Worm (Caenorhabditis elegans): ENCODE data around the gene T24F1.7.

ce11 chrII:11339507-11339906 lies 27.2 kb downstream of the T24F1.7 start, which contains the start of gene rmd-3:
- TF ChIP-seq nhr-11 (tag; optimal IDR thresholded peaks at IDR 0.05) = no peak
- no peak for TF ChIP-seq nfya-1 (tag; optimal IDR thresholded peaks at IDR 0.05)
- no peak for TF ChIP-seq unc-86 (tag; optimal IDR thresholded peaks at IDR 0.05)
- no peak for TF ChIP-seq ceh-31 (tag; optimal IDR thresholded peaks at IDR 0.05)
- no peak for TF ChIP-seq C08G9.2 (tag; optimal IDR thresholded peaks at IDR 0.05)
- no peak for TF ChIP-seq ceh-30 (tag; optimal IDR thresholded peaks at IDR 0.05)
- no peak for TF ChIP-seq tbx-2 (tag; optimal IDR thresholded peaks at IDR 0.05)
- TF ChIP-seq pax-1 (tag; optimal IDR thresholded peaks at IDR 0.05) = no peak
- no peak for TF ChIP-seq hlh-6 (tag; optimal IDR thresholded peaks at IDR 0.05)
- TF ChIP-seq ceh-9 (tag; optimal IDR thresholded peaks at IDR 0.05) = no peak
- TF ChIP-seq Y22D7AL.16 (tag; optimal IDR thresholded peaks at IDR 0.05) = no peak
- no peak for TF ChIP-seq K02D7.2 (tag; optimal IDR thresholded peaks at IDR 0.05)
- no peak for TF ChIP-seq unc-55 (GFP tag; optimal IDR thresholded peaks at IDR 0.05)
